Worm (Caenorhabditis elegans) whole organism, L4 larva: ENCODE results near the gene C06G4.6.

Experiments used
- ama-1 ChIP-seq: fragments of 150-350 bp; optimal IDR thresholded peaks from 2 replicates; lab custom pipeline; 2014; ENCODE audit warnings: inconsistent platforms, mixed read lengths
- egl-27 ChIP-seq: sonication (generic microtip); optimal IDR thresholded peaks from 3 replicates; lab custom pipeline; 2017; ENCODE audit warnings: missing biosample characterization, missing genetic modification reagents, missing genetic modification characterization
- ztf-7 ChIP-seq: fragments of 150-350 bp; optimal IDR thresholded peaks from 2 replicates; lab custom pipeline; 2014; ENCODE audit warnings: missing biosample characterization, missing genetic modification characterization

- TF ChIP-seq egl-27: no peak
- no peak for TF ChIP-seq ama-1 (lab: Kevin White, UChicago)
- TF ChIP-seq ztf-7 (tag; lab: Kevin White, UChicago): no peak
Measured at ce11 chrIII:7972687-7973086, 31.5 kb upstream of the C06G4.6 start.
